Fruit fly (Drosophila melanogaster): ENCODE data around the gene Axud1.

Gene Axud1

DNA sequence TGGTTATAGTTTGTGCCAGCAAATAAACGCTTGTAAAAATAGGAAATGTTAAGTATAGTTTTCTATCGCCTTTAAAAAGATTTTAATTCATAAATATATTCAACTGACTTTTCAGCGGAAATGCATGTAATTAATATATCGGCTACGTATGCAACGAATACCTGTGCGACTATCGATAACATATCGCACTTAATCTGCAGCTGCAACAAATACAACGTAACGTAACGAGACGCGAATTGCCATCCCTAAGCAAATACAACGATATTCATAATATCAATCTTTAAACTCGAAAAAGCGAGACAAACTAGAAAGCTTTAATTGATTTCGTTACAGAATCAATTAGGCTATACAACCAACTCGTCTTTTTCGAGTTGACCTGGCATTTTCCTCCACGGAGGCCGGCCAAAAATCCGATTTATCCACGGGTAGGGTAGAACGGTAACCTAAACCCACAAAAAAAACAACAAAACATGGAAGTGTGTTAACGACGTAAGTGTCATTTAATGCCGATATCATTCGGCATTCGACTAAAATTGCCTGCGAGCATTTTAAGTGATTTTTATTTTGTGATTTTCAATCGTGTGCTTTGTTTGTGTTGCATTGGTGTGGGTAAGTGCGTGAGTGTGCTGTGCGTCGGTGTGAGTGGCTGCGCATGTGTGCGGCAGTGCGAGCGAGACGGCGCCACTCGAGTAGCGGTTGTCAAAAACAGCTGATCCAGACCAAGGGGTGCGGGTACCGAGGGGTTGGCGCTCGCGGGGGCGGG lies 10.7 kb downstream of the Axud1 start, which contains the start of gene Atxn7 (continued):
- TF ChIP-seq CG9876 (GFP tag; optimal IDR thresholded peaks at IDR 0.05) (peak; percentile 42), Aef1 (GFP tag; IDR thresholded peaks at IDR 0.05) (peak; percentile 80), CG6813 (GFP tag; optimal IDR thresholded peaks at IDR 0.05) (peak; percentile 38), gce (GFP tag; IDR thresholded peaks at IDR 0.05) (no peak), eyg (GFP tag; optimal IDR thresholded peaks at IDR 0.05) (peak; percentile 61), zf30C (GFP tag; optimal IDR thresholded peaks at IDR 0.05) (peak; percentile 27), otp (GFP tag; IDR thresholded peaks at IDR 0.05) (peak; percentile 75; the same call in 2 of the 3 replicates), Bteb2 (GFP tag; optimal IDR thresholded peaks at IDR 0.05) (peak; percentile 42), CG10147 (GFP tag; optimal IDR thresholded peaks at IDR 0.05) (no peak), Chrac-16 (GFP tag; optimal IDR thresholded peaks at IDR 0.05) (no peak), Blimp-1 (GFP tag; optimal IDR thresholded peaks at IDR 0.05) (peak; percentile 41), wek (GFP tag; optimal IDR thresholded peaks at IDR 0.05) (peak; percentile 85), stwl (tag; optimal IDR thresholded peaks at IDR 0.05) (peak; percentile 97), CG12942 (GFP tag; optimal IDR thresholded peaks at IDR 0.05) (peak; percentile 17), nom (GFP tag; optimal IDR thresholded peaks at IDR 0.05) (peak; percentile 48), Atf6 (GFP tag; IDR thresholded peaks at IDR 0.05) (peak; percentile 39), pho (GFP tag; optimal IDR thresholded peaks at IDR 0.05) (peak; percentile 57), CG2120 (GFP tag; optimal IDR thresholded peaks at IDR 0.05) (peak; percentile 16), CG7271 (tag; optimal IDR thresholded peaks at IDR 0.05) (peak; percentile 88), cg (GFP tag; optimal IDR thresholded peaks at IDR 0.05) (peak; percentile 99), ato (GFP tag; IDR thresholded peaks at IDR 0.05; ENCODE audit: partially characterized antibody) (peak; percentile 96), CG16863 (GFP tag; optimal IDR thresholded peaks at IDR 0.05) (peak; percentile 31), CG7372 (GFP tag; IDR thresholded peaks at IDR 0.05) (no peak), CG15514 (GFP tag; optimal IDR thresholded peaks at IDR 0.05) (peak; percentile 51), CG14441 (GFP tag; IDR thresholded peaks at IDR 0.05) (peak; percentile 63), CG14965 (GFP tag; optimal IDR thresholded peaks at IDR 0.05; ENCODE audit: borderline replicate concordance) (no peak), tx (GFP tag; optimal IDR thresholded peaks at IDR 0.05) (peak; percentile 21), CG8765 (GFP tag; IDR thresholded peaks at IDR 0.05) (no peak), CG17385 (GFP tag; optimal IDR thresholded peaks at IDR 0.05) (peak; percentile 78), dati (GFP tag; IDR thresholded peaks at IDR 0.05) (no peak), hb (GFP tag; IDR thresholded peaks at IDR 0.05; ENCODE audit: partially characterized antibody) (peak; percentile 87), CG2199 (GFP tag; IDR thresholded peaks at IDR 0.05) (no peak), CG18599 (GFP tag; optimal IDR thresholded peaks at IDR 0.05) (peak; percentile 51), mam (GFP tag; optimal IDR thresholded peaks at IDR 0.05) (peak; percentile 15), CG12299 (tag; optimal IDR thresholded peaks at IDR 0.05) (peak; percentile 61), Rx (GFP tag; IDR thresholded peaks at IDR 0.05) (0 out of 2 replicates have a peak, but pooled peaks have one; percentile 22), bigmax (GFP tag; optimal IDR thresholded peaks at IDR 0.05) (peak; percentile 50), Hr39 (optimal IDR thresholded peaks at IDR 0.05) (no peak), CG12071 (GFP tag; optimal IDR thresholded peaks at IDR 0.05) (peak; percentile 62), Fer3 (tag; optimal IDR thresholded peaks at IDR 0.05) (peak; percentile 63), CG34376 (GFP tag; optimal IDR thresholded peaks at IDR 0.05) (peak; percentile 32), CG11560 (tag; IDR thresholded peaks at IDR 0.05) (peak; percentile 22; the same call in 1 of the 3 replicates), CG1792 (GFP tag; optimal IDR thresholded peaks at IDR 0.05) (peak; percentile 64), CG16779 (GFP tag; IDR thresholded peaks at IDR 0.05) (no peak), eve (GFP tag; optimal IDR thresholded peaks at IDR 0.05) (no peak), CG15011 (GFP tag; optimal IDR thresholded peaks at IDR 0.05) (peak; percentile 28), ara (GFP tag; IDR thresholded peaks at IDR 0.05) (peak; percentile 61), CG15601 (tag; optimal IDR thresholded peaks at IDR 0.05) (peak; percentile 76), CG14667 (GFP tag; IDR thresholded peaks at IDR 0.05) (no peak)

All from whole organism, embryonic.